Worm (Caenorhabditis elegans) whole organism, young adult: Measurements from ENCODE around the gene nas-38.

Experiments
- Y53F4B.3 ChIP-seq: fragments of 200-800 bp; sonication (Bioruptor generic); IDR thresholded peaks from 2 replicates; pipeline ENCODE4 v1.3.6; 2022; ENCODE audit warnings: missing genetic modification reagents, missing genetic modification characterization, missing compliant biosample characterization
- dox-1 ChIP-seq: fragments of 200-800 bp; sonication (Bioruptor generic); IDR thresholded peaks from 2 replicates; pipeline ENCODE4 v1.3.6; 2022; ENCODE audit warnings: missing genetic modification reagents, missing genetic modification characterization, missing compliant biosample characterization
- ekl-4 ChIP-seq: fragments of 200-800 bp; sonication (Bioruptor generic); IDR thresholded peaks from 2 replicates; pipeline ENCODE4 v1.3.6; 2022; ENCODE audit warnings: missing genetic modification reagents, missing genetic modification characterization, missing compliant biosample characterization
- gei-17 ChIP-seq: fragments of 200-800 bp; sonication (Bioruptor generic); optimal IDR thresholded peaks from 2 replicates; lab custom pipeline; 2018; ENCODE audit warnings: mild to moderate bottlenecking, missing genetic modification characterization, missing compliant biosample characterization
- hlh-12 ChIP-seq: sonication (generic microtip); optimal IDR thresholded peaks from 2 replicates; lab custom pipeline; 2016; ENCODE audit warnings: missing genetic modification characterization, missing compliant biosample characterization
- madf-8 ChIP-seq: fragments of 200-800 bp; sonication (Bioruptor generic); conservative IDR thresholded peaks from 2 replicates; pipeline ENCODE4 v1.3.6; 2022; ENCODE audit warnings: missing genetic modification reagents, missing genetic modification characterization, missing compliant biosample characterization
- pha-4 ChIP-seq: fragments of 150-350 bp; sonication (generic microtip); optimal IDR thresholded peaks from 2 replicates; lab custom pipeline; 2014; ENCODE audit warnings: missing biosample characterization, missing genetic modification reagents, missing genetic modification characterization
- unc-62 ChIP-seq: fragments of 150-350 bp; optimal IDR thresholded peaks from 2 replicates; lab custom pipeline; 2014; ENCODE audit warnings: missing biosample characterization, missing genetic modification reagents, missing genetic modification characterization

DNA sequence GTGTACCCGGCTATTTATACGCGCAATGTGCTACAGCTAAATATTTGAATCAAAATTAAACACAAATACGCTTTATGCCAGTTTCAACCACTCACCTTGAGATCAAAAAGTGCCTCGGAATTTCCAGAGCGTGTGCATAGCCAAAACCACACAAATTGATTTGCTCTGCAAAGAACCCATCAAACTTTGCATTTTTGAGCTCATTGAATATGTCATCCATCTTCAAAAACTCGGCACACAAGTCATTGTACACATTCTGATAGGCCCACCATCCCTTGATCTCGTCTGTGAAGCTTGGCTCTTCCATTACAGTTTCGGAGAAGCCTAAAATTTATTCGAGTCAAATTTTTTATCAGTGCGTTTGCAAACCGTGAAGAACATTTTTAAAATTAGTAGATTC lies 28.6 kb upstream of the nas-38 start:
- TF ChIP-seq unc-62 (GFP tag; lab: Kevin White, UChicago) (no peak), hlh-12 (no peak), pha-4 (tag; lab: Kevin White, UChicago) (no peak), dox-1 (GFP tag; lab: Robert Waterston, UW) (no peak), ekl-4 (no peak), Y53F4B.3 (GFP tag; lab: Robert Waterston, UW) (no peak), madf-8 (GFP tag; lab: Robert Waterston, UW) (no peak), gei-17 (no peak)
